Fruit fly (Drosophila melanogaster) whole organism, embryonic: ENCODE measurements around the gene Ugt316A1.

Experiments used
- Atf3 ChIP-seq: fragments of 200-800 bp; sonication (Bioruptor generic); optimal IDR thresholded peaks from 3 replicates; lab custom pipeline; 2016; ENCODE audit warnings: missing biosample characterization, missing genetic modification characterization
- CG10321 ChIP-seq: fragments of 200-800 bp; sonication (Bioruptor generic); IDR thresholded peaks from 2 replicates; pipeline ENCODE4 v1.3.6; 2022; ENCODE audit warnings: missing biosample characterization, missing genetic modification characterization
- CG11723 ChIP-seq: fragments of 200-800 bp; sonication (Bioruptor generic); optimal IDR thresholded peaks from 2 replicates; lab custom pipeline; 2017; ENCODE audit warnings: missing biosample characterization, mild to moderate bottlenecking, missing genetic modification characterization
- CG12769 ChIP-seq: fragments of 200-800 bp; sonication (Bioruptor generic); optimal IDR thresholded peaks from 2 replicates; lab custom pipeline; 2019; ENCODE audit warnings: missing biosample characterization, mild to moderate bottlenecking, missing genetic modification characterization, moderate library complexity
- CG13894 ChIP-seq: fragments of 200-800 bp; sonication (Bioruptor generic); optimal IDR thresholded peaks from 3 replicates; lab custom pipeline; 2018; ENCODE audit warnings: missing biosample characterization, mild to moderate bottlenecking, missing genetic modification characterization, moderate library complexity
- CG14667 ChIP-seq: fragments of 200-800 bp; sonication (Bioruptor generic); IDR thresholded peaks from 2 replicates; pipeline ENCODE4 v1.3.6; 2022; ENCODE audit warnings: missing biosample characterization, missing genetic modification characterization
- CG14860 ChIP-seq: fragments of 200-800 bp; sonication (Bioruptor generic); IDR thresholded peaks from 3 replicates; pipeline ENCODE4 v1.3.6; 2022; ENCODE audit warnings: missing biosample characterization, missing genetic modification characterization; ENCODE audit not compliant: partially characterized antibody
- CG17385 ChIP-seq: fragments of 200-800 bp; sonication (Bioruptor generic); optimal IDR thresholded peaks from 3 replicates; lab custom pipeline; 2018; ENCODE audit warnings: missing biosample characterization, mild to moderate bottlenecking, missing genetic modification characterization
- CG1832 ChIP-seq: fragments of 200-800 bp; sonication (Bioruptor generic); optimal IDR thresholded peaks from 2 replicates; lab custom pipeline; 2017; ENCODE audit warnings: missing biosample characterization, mild to moderate bottlenecking, missing genetic modification characterization, inconsistent platforms
- CG18764 ChIP-seq: fragments of 200-800 bp; sonication (Bioruptor generic); optimal IDR thresholded peaks from 3 replicates; lab custom pipeline; 2016; ENCODE audit warnings: missing biosample characterization, missing genetic modification characterization
- CG31365 ChIP-seq: fragments of 200-800 bp; sonication (Bioruptor generic); optimal IDR thresholded peaks from 2 replicates; lab custom pipeline; 2018; ENCODE audit warnings: missing biosample characterization, mild to moderate bottlenecking, missing genetic modification characterization
- CG31388 ChIP-seq: fragments of 200-800 bp; sonication (Bioruptor generic); optimal IDR thresholded peaks from 2 replicates; lab custom pipeline; 2016; ENCODE audit warnings: missing biosample characterization, missing genetic modification characterization
- CG3281 ChIP-seq: fragments of 200-800 bp; sonication (Bioruptor generic); optimal IDR thresholded peaks from 3 replicates; lab custom pipeline; 2017; ENCODE audit warnings: missing biosample characterization, mild to moderate bottlenecking, missing genetic modification characterization
- CG33213 ChIP-seq: fragments of 200-800 bp; sonication (Bioruptor generic); optimal IDR thresholded peaks from 3 replicates; lab custom pipeline; 2016; ENCODE audit warnings: missing biosample characterization, missing genetic modification characterization
- CG5245 ChIP-seq: fragments of 200-800 bp; sonication (Bioruptor generic); optimal IDR thresholded peaks from 3 replicates; lab custom pipeline; 2016; ENCODE audit warnings: missing biosample characterization, missing genetic modification characterization
- CG6765 ChIP-seq: fragments of 200-800 bp; sonication (Bioruptor generic); optimal IDR thresholded peaks from 3 replicates; lab custom pipeline; 2017; ENCODE audit warnings: missing biosample characterization, mild to moderate bottlenecking, missing genetic modification characterization
- CG6813 ChIP-seq: fragments of 200-800 bp; sonication (Bioruptor generic); optimal IDR thresholded peaks from 2 replicates; lab custom pipeline; 2017; ENCODE audit warnings: missing biosample characterization, missing genetic modification characterization, mild to moderate bottlenecking, moderate library complexity, missing genetic modification reagents
- CG7556 ChIP-seq: fragments of 200-800 bp; sonication (Bioruptor generic); optimal IDR thresholded peaks from 2 replicates; lab custom pipeline; 2017; ENCODE audit warnings: missing biosample characterization, mild to moderate bottlenecking, missing genetic modification characterization
- CG9727 ChIP-seq: fragments of 200-800 bp; sonication (Bioruptor generic); optimal IDR thresholded peaks from 3 replicates; lab custom pipeline; 2017; ENCODE audit warnings: missing biosample characterization, mild to moderate bottlenecking, missing genetic modification characterization
- CHES-1-like ChIP-seq: fragments of 200-800 bp; sonication (Bioruptor generic); optimal IDR thresholded peaks from 2 replicates; lab custom pipeline; 2016; ENCODE audit warnings: missing biosample characterization, missing genetic modification characterization
- CrebB ChIP-seq: fragments of 200-800 bp; sonication (Bioruptor generic); optimal IDR thresholded peaks from 3 replicates; lab custom pipeline; 2018; ENCODE audit warnings: missing biosample characterization, mild to moderate bottlenecking, missing genetic modification characterization
- D19A ChIP-seq: fragments of 200-800 bp; optimal IDR thresholded peaks from 3 replicates; lab custom pipeline; 2019; ENCODE audit warnings: missing biosample characterization, mild to moderate bottlenecking, missing genetic modification characterization, moderate library complexity
- Doc2 ChIP-seq: fragments of 200-800 bp; sonication (Bioruptor generic); IDR thresholded peaks from 2 replicates; pipeline ENCODE4 v1.3.6; 2022; ENCODE audit warnings: missing biosample characterization, missing genetic modification characterization
- E2f2 ChIP-seq: fragments of 200-800 bp; sonication (Bioruptor generic); IDR thresholded peaks from 2 replicates; pipeline ENCODE4 v1.3.6; 2022; ENCODE audit warnings: missing biosample characterization, missing genetic modification characterization
- H15 ChIP-seq: fragments of 200-800 bp; sonication (Bioruptor generic); IDR thresholded peaks from 3 replicates; pipeline ENCODE4 v1.3.6; 2022; ENCODE audit warnings: missing biosample characterization, missing genetic modification characterization
- H2.0 ChIP-seq: fragments of 200-800 bp; sonication (Bioruptor generic); IDR thresholded peaks from 2 replicates; pipeline ENCODE4 v1.3.6; 2022; ENCODE audit warnings: missing biosample characterization, missing genetic modification characterization
- Meics ChIP-seq: fragments of 200-800 bp; sonication (Bioruptor generic); optimal IDR thresholded peaks from 2 replicates; lab custom pipeline; 2017; ENCODE audit warnings: missing biosample characterization, mild to moderate bottlenecking, missing genetic modification characterization
- NK7.1 ChIP-seq: fragments of 200-800 bp; sonication (Bioruptor generic); optimal IDR thresholded peaks from 3 replicates; lab custom pipeline; 2016; ENCODE audit warnings: missing biosample characterization, missing genetic modification characterization
- Neu2 ChIP-seq: fragments of 200-800 bp; sonication (Bioruptor generic); optimal IDR thresholded peaks from 3 replicates; lab custom pipeline; 2016; ENCODE audit warnings: missing biosample characterization, missing genetic modification characterization, borderline replicate concordance
- Nf-YA ChIP-seq: fragments of 200-800 bp; sonication (Bioruptor generic); IDR thresholded peaks from 2 replicates; pipeline ENCODE4 v1.3.6; 2022; ENCODE audit warnings: missing biosample characterization, missing genetic modification characterization
- Spps ChIP-seq: fragments of 200-800 bp; sonication (Bioruptor generic); optimal IDR thresholded peaks from 2 replicates; lab custom pipeline; 2018; ENCODE audit warnings: missing biosample characterization, mild to moderate bottlenecking, missing genetic modification characterization
- Ssrp ChIP-seq: fragments of 200-800 bp; sonication (Bioruptor generic); optimal IDR thresholded peaks from 2 replicates; lab custom pipeline; 2018; ENCODE audit warnings: missing biosample characterization, mild to moderate bottlenecking, missing genetic modification characterization, moderate library complexity
- Trl ChIP-seq, 3 experiments: fragments of >200 bp in 2 of 3; fragments of 200-800 bp in 1 of 3; sonication (Bioruptor generic) in 1 of 3; optimal IDR thresholded peaks; 2 replicates in 1 of 3; 3 replicates in 2 of 3; lab custom pipeline; 2016 to 2017; ENCODE audit warnings: missing biosample characterization in 1 of 3, missing genetic modification characterization in 1 of 3
- ara ChIP-seq: fragments of 200-800 bp; sonication (Bioruptor generic); IDR thresholded peaks from 2 replicates; pipeline ENCODE4 v1.3.6; 2022; ENCODE audit warnings: missing biosample characterization, missing genetic modification characterization
- bigmax ChIP-seq: fragments of 200-800 bp; sonication (Bioruptor generic); optimal IDR thresholded peaks from 2 replicates; lab custom pipeline; 2018; ENCODE audit warnings: missing biosample characterization, mild to moderate bottlenecking, missing genetic modification characterization
- cad ChIP-seq: fragments of >200 bp; optimal IDR thresholded peaks from 2 replicates; lab custom pipeline; 2017; ENCODE audit warnings: missing biosample characterization, missing genetic modification characterization
- dpn ChIP-seq, 2 experiments: fragments of 200-800 bp; sonication (Bioruptor generic); optimal IDR thresholded peaks; 3 replicates each; lab custom pipeline; 2016; ENCODE audit warnings: missing biosample characterization in 2 of 2, missing genetic modification characterization in 2 of 2
- eyg ChIP-seq: fragments of 200-800 bp; sonication (Bioruptor generic); optimal IDR thresholded peaks from 3 replicates; lab custom pipeline; 2016; ENCODE audit warnings: missing biosample characterization, missing genetic modification characterization
- ham ChIP-seq: fragments of 200-800 bp; sonication (Bioruptor generic); IDR thresholded peaks from 2 replicates; pipeline ENCODE4 v1.3.6; 2022; ENCODE audit warnings: missing biosample characterization, missing genetic modification characterization
- insv ChIP-seq, 2 experiments: fragments of 200-800 bp; sonication (Bioruptor generic); optimal IDR thresholded peaks; 3 replicates each; lab custom pipeline; 2016 to 2018; ENCODE audit warnings: missing biosample characterization in 2 of 2, missing genetic modification characterization in 2 of 2
- jumu ChIP-seq: fragments of 200-800 bp; sonication (Bioruptor generic); optimal IDR thresholded peaks from 3 replicates; lab custom pipeline; 2016; ENCODE audit warnings: missing biosample characterization, missing genetic modification characterization
- kni ChIP-seq: fragments of 200-800 bp; sonication (Bioruptor generic); optimal IDR thresholded peaks from 3 replicates; lab custom pipeline; 2017; ENCODE audit warnings: mild to moderate bottlenecking, missing biosample characterization, missing genetic modification reagents, missing genetic modification characterization
- lilli ChIP-seq: fragments of 200-800 bp; sonication (Bioruptor generic); optimal IDR thresholded peaks from 3 replicates; lab custom pipeline; 2016; ENCODE audit warnings: missing biosample characterization, missing genetic modification characterization
- lmd ChIP-seq: fragments of 200-800 bp; sonication (Bioruptor generic); IDR thresholded peaks from 2 replicates; pipeline ENCODE4 v1.3.6; 2022; ENCODE audit warnings: missing biosample characterization, missing genetic modification characterization
- odd ChIP-seq: fragments of 200-800 bp; sonication (Bioruptor generic); optimal IDR thresholded peaks from 2 replicates; lab custom pipeline; 2017; ENCODE audit warnings: missing biosample characterization, mild to moderate bottlenecking, missing genetic modification characterization
- scrt ChIP-seq: fragments of 200-800 bp; sonication (Bioruptor generic); optimal IDR thresholded peaks from 2 replicates; lab custom pipeline; 2018; ENCODE audit warnings: missing biosample characterization, mild to moderate bottlenecking, missing genetic modification characterization, moderate library complexity
- sens ChIP-seq: fragments of 200-800 bp; sonication (Bioruptor generic); peaks from one replicate; lab custom pipeline; 2016; ENCODE audit warnings: missing biosample characterization, missing genetic modification characterization
- slp2 ChIP-seq: fragments of 200-800 bp; sonication (Bioruptor generic); optimal IDR thresholded peaks from 2 replicates; lab custom pipeline; 2016; ENCODE audit warnings: missing biosample characterization, missing genetic modification characterization
- trem ChIP-seq: fragments of 200-800 bp; optimal IDR thresholded peaks from 3 replicates; lab custom pipeline; 2019; ENCODE audit warnings: missing biosample characterization, mild to moderate bottlenecking, missing genetic modification characterization, moderate library complexity

The Ugt316A1 gene

DNA sequence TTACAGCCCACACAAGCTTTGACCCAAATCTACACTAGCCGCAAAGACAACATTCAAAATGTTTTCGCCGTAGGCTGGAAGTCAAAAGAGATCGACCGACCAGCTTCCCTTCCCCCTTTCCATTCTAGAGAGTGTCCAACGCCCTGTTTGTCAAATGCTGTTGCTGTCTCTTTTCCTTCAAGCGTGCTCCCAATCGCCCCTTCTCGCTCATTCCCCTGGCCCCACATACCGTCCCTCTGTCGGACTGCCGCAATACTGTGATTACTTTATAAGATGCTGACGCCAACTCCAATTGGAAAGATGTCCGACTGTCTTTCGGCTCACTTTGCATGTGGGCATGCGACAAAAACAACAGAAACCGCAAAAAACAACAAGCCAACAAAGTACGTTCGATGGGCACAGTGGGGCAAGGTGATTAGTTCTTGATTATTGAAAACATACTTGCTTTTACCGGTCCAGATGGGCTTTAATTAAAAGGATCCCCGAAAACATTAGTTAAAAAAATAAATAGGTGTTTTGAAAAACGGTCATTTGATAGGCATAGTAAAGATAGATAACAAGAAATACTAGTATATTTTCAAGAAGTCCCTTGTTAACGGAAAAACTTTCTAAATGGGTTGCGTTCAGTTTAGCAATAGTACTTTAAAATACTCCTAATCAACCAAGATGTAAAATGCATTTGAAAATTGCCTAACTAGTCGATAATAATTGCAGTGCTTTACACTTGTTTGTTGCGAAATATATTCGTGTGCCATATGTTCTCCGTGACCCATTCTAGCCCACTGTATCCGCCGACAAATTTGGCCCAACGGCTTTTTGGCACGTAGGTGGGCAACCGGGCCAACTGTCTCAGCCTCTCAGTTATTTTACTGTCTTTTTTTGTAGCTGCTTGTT is 17.4 kb upstream of the Ugt316A1 start (continued):
- TF ChIP-seq cad (GFP tag; lab: Kevin White, UChicago), result no peak
- TF ChIP-seq CG3281 (GFP tag; lab: Kevin White, UChicago), result peak; percentile 58
- TF ChIP-seq CG17385, result peak; percentile 14
- no peak for TF ChIP-seq CrebB (tag; lab: Kevin White, UChicago)
- TF ChIP-seq E2f2 (GFP tag; lab: Robert Waterston, UW), result 0 out of 2 replicates have a peak, but pooled peaks have one; percentile 9
- TF ChIP-seq CG13894 (tag; lab: Kevin White, UChicago), result peak; percentile 41
- no peak for TF ChIP-seq NK7.1
- TF ChIP-seq CG10321 (GFP tag; lab: Robert Waterston, UW), result peak; percentile 47; the same call in 1 of the 2 replicates
- no peak for TF ChIP-seq insv (GFP tag; optimal IDR thresholded peaks at IDR 0.05; lab: Kevin White, UChicago)
- TF ChIP-seq lmd (GFP tag; lab: Robert Waterston, UW), result no peak; the same call in 1 of the 2 replicates
- no peak for TF ChIP-seq odd (GFP tag; lab: Kevin White, UChicago)
- peak; percentile 77 for TF ChIP-seq CG1832
- peak; percentile 78 for TF ChIP-seq CG7556 (GFP tag; lab: Kevin White, UChicago)
- TF ChIP-seq CG31365, result no peak
- peak; percentile 37 for TF ChIP-seq CG9727 (GFP tag; lab: Kevin White, UChicago)
- TF ChIP-seq jumu (GFP tag; lab: Kevin White, UChicago), result peak; percentile 11
- TF ChIP-seq sens (GFP tag; lab: Kevin White, UChicago), result peak; percentile 90
- TF ChIP-seq CG11723 (GFP tag; lab: Kevin White, UChicago), result no peak
- no peak for TF ChIP-seq H2.0 (GFP tag; lab: Robert Waterston, UW)
- peak; percentile 58 for TF ChIP-seq Meics (GFP tag; lab: Kevin White, UChicago)
- no peak for TF ChIP-seq CG18764 (GFP tag; lab: Kevin White, UChicago)
- no peak for TF ChIP-seq CG14667 (GFP tag; lab: Robert Waterston, UW)
- no peak for TF ChIP-seq trem (tag; lab: Kevin White, UChicago)
- TF ChIP-seq Spps (tag; lab: Kevin White, UChicago), result no peak
- TF ChIP-seq CG31388 (GFP tag; lab: Kevin White, UChicago), result no peak
- TF ChIP-seq Trl (optimal IDR thresholded peaks at IDR 0.05; lab: Kevin White, UChicago), result no peak
- TF ChIP-seq Trl (GFP tag; optimal IDR thresholded peaks at IDR 0.05; lab: Kevin White, UChicago), result no peak
- TF ChIP-seq CG14860, result no peak
- TF ChIP-seq CG5245 (GFP tag; lab: Kevin White, UChicago), result no peak
- TF ChIP-seq ham (GFP tag; lab: Robert Waterston, UW), result no peak
- TF ChIP-seq H15 (GFP tag; lab: Robert Waterston, UW), result no peak
- TF ChIP-seq CG6813 (GFP tag; lab: Kevin White, UChicago), result peak; percentile 25
- peak in 1 of 2 experiments; percentile 23 for TF ChIP-seq dpn (GFP tag; optimal IDR thresholded peaks at IDR 0.05; lab: Kevin White, UChicago)
- TF ChIP-seq Neu2 (GFP tag; lab: Kevin White, UChicago), result no peak
- TF ChIP-seq scrt (GFP tag; lab: Kevin White, UChicago), result peak; percentile 12
- no peak for TF ChIP-seq CG33213
- TF ChIP-seq Ssrp (tag; lab: Kevin White, UChicago), result peak; percentile 36
- TF ChIP-seq Doc2 (GFP tag; lab: Robert Waterston, UW), result no peak
- peak; percentile 50 for TF ChIP-seq lilli (GFP tag; lab: Kevin White, UChicago)
- no peak for TF ChIP-seq ara
- peak; percentile 39 for TF ChIP-seq D19A
- peak; percentile 38 for TF ChIP-seq eyg (GFP tag; lab: Kevin White, UChicago)
- TF ChIP-seq CG6765 (GFP tag; lab: Kevin White, UChicago), result no peak
- no peak for TF ChIP-seq kni
- TF ChIP-seq Atf3 (GFP tag; lab: Kevin White, UChicago), result no peak
- TF ChIP-seq CG12769 (tag; lab: Kevin White, UChicago), result peak; percentile 67
- TF ChIP-seq CHES-1-like, result peak; percentile 46
- TF ChIP-seq Nf-YA (GFP tag; lab: Robert Waterston, UW), result no peak
- no peak for TF ChIP-seq bigmax
- peak; percentile 43 for TF ChIP-seq slp2 (GFP tag; lab: Kevin White, UChicago)
